Fruit fly (Drosophila melanogaster) whole organism, embryonic: Measurements from ENCODE around the gene Arpc1.

Experiments
- Bgb ChIP-seq: fragments of 200-800 bp; sonication (Bioruptor generic); IDR thresholded peaks from 2 replicates; pipeline ENCODE4 v1.3.6; 2022; ENCODE audit warnings: missing biosample characterization, missing genetic modification characterization; ENCODE audit not compliant: partially characterized antibody
- Blimp-1 ChIP-seq: fragments of 200-800 bp; sonication (Bioruptor generic); optimal IDR thresholded peaks from 3 replicates; lab custom pipeline; 2018; ENCODE audit warnings: missing biosample characterization, missing genetic modification characterization, mild to moderate bottlenecking, moderate library complexity, missing genetic modification reagents
- CG10147 ChIP-seq: fragments of 200-800 bp; sonication (Bioruptor generic); optimal IDR thresholded peaks from 2 replicates; lab custom pipeline; 2019; ENCODE audit warnings: missing biosample characterization, mild to moderate bottlenecking, missing genetic modification characterization, moderate library complexity
- CG10209 ChIP-seq: fragments of 200-800 bp; sonication (Bioruptor generic); optimal IDR thresholded peaks from 3 replicates; lab custom pipeline; 2017; ENCODE audit warnings: missing biosample characterization, mild to moderate bottlenecking, missing genetic modification characterization, missing genetic modification reagents
- CG1024 ChIP-seq: fragments of 200-800 bp; sonication (Bioruptor generic); IDR thresholded peaks from 2 replicates; pipeline ENCODE4 v1.3.6; 2022; ENCODE audit warnings: missing biosample characterization, missing genetic modification characterization
- CG10267 ChIP-seq: fragments of 200-800 bp; sonication (Bioruptor generic); optimal IDR thresholded peaks from 2 replicates; lab custom pipeline; 2018; ENCODE audit warnings: missing biosample characterization, mild to moderate bottlenecking, missing genetic modification characterization, moderate library complexity
- CG11398 ChIP-seq: fragments of 200-800 bp; sonication (Bioruptor generic); optimal IDR thresholded peaks from 2 replicates; lab custom pipeline; 2016; ENCODE audit warnings: missing biosample characterization, missing genetic modification characterization
- CG14441 ChIP-seq: fragments of 200-800 bp; sonication (Bioruptor generic); IDR thresholded peaks from 2 replicates; pipeline ENCODE4 v1.3.6; 2022; ENCODE audit warnings: missing biosample characterization, missing genetic modification characterization
- CG14860 ChIP-seq: fragments of 200-800 bp; sonication (Bioruptor generic); IDR thresholded peaks from 3 replicates; pipeline ENCODE4 v1.3.6; 2022; ENCODE audit warnings: missing biosample characterization, missing genetic modification characterization; ENCODE audit not compliant: partially characterized antibody
- CG17186 ChIP-seq: fragments of 200-800 bp; sonication (Bioruptor generic); optimal IDR thresholded peaks from 3 replicates; lab custom pipeline; 2017; ENCODE audit warnings: missing biosample characterization, missing genetic modification reagents, missing genetic modification characterization
- CG17829 ChIP-seq: fragments of 200-800 bp; optimal IDR thresholded peaks from 2 replicates; lab custom pipeline; 2019; ENCODE audit warnings: missing biosample characterization, mild to moderate bottlenecking, missing genetic modification characterization, moderate library complexity
- CG17912 ChIP-seq: fragments of 200-800 bp; sonication (Bioruptor generic); optimal IDR thresholded peaks from 2 replicates; lab custom pipeline; 2018; ENCODE audit warnings: missing biosample characterization, mild to moderate bottlenecking, missing genetic modification characterization
- CG18476 ChIP-seq: fragments of 200-800 bp; sonication (Bioruptor generic); optimal IDR thresholded peaks from 2 replicates; lab custom pipeline; 2016; ENCODE audit warnings: missing biosample characterization, mild to moderate bottlenecking, missing genetic modification characterization
- CG34422 ChIP-seq: fragments of 200-800 bp; sonication (Bioruptor generic); IDR thresholded peaks from 3 replicates; pipeline ENCODE4 v1.3.6; 2022; ENCODE audit warnings: missing biosample characterization, missing genetic modification characterization
- CG42726 ChIP-seq: fragments of 200-800 bp; sonication (Bioruptor generic); IDR thresholded peaks from 2 replicates; pipeline ENCODE4 v1.3.6; 2022; ENCODE audit warnings: missing biosample characterization, missing genetic modification characterization; ENCODE audit not compliant: partially characterized antibody
- CG4707 ChIP-seq: fragments of 200-800 bp; sonication (Bioruptor generic); optimal IDR thresholded peaks from 2 replicates; lab custom pipeline; 2018; ENCODE audit warnings: missing biosample characterization, mild to moderate bottlenecking, missing genetic modification characterization, moderate library complexity
- CG6765 ChIP-seq: fragments of 200-800 bp; sonication (Bioruptor generic); optimal IDR thresholded peaks from 3 replicates; lab custom pipeline; 2017; ENCODE audit warnings: missing biosample characterization, mild to moderate bottlenecking, missing genetic modification characterization
- CG6813 ChIP-seq: fragments of 200-800 bp; sonication (Bioruptor generic); optimal IDR thresholded peaks from 2 replicates; lab custom pipeline; 2017; ENCODE audit warnings: missing biosample characterization, missing genetic modification characterization, mild to moderate bottlenecking, moderate library complexity, missing genetic modification reagents
- CG8765 ChIP-seq: fragments of 200-800 bp; sonication (Bioruptor generic); IDR thresholded peaks from 2 replicates; pipeline ENCODE4 v1.3.6; 2022; ENCODE audit warnings: missing biosample characterization, missing genetic modification characterization
- CG8924 ChIP-seq: fragments of 200-800 bp; optimal IDR thresholded peaks from 3 replicates; lab custom pipeline; 2019; ENCODE audit warnings: missing biosample characterization, mild to moderate bottlenecking, missing genetic modification characterization, moderate library complexity
- Fer2 ChIP-seq: fragments of 200-800 bp; sonication (Bioruptor generic); optimal IDR thresholded peaks from 2 replicates; lab custom pipeline; 2018; ENCODE audit warnings: missing biosample characterization, mild to moderate bottlenecking, missing genetic modification characterization, moderate library complexity
- Gug ChIP-seq: fragments of 200-800 bp; sonication (Bioruptor generic); IDR thresholded peaks from 4 replicates; pipeline ENCODE4 v1.3.6; 2022; ENCODE audit warnings: missing biosample characterization, missing genetic modification characterization
- H15 ChIP-seq: fragments of 200-800 bp; sonication (Bioruptor generic); IDR thresholded peaks from 3 replicates; pipeline ENCODE4 v1.3.6; 2022; ENCODE audit warnings: missing biosample characterization, missing genetic modification characterization
- Hey ChIP-seq: fragments of 200-800 bp; sonication (Bioruptor generic); optimal IDR thresholded peaks from 3 replicates; lab custom pipeline; 2018; ENCODE audit warnings: missing biosample characterization, mild to moderate bottlenecking, missing genetic modification characterization
- HmgZ ChIP-seq: fragments of 200-800 bp; sonication (Bioruptor generic); optimal IDR thresholded peaks from 2 replicates; lab custom pipeline; 2018; ENCODE audit warnings: missing biosample characterization, mild to moderate bottlenecking, missing genetic modification characterization
- MESR4 ChIP-seq: fragments of 200-800 bp; sonication (Bioruptor generic); optimal IDR thresholded peaks from 2 replicates; lab custom pipeline; 2018; ENCODE audit warnings: missing biosample characterization, mild to moderate bottlenecking, missing genetic modification characterization, moderate library complexity
- NfI ChIP-seq: fragments of 200-800 bp; sonication (Bioruptor generic); optimal IDR thresholded peaks from 3 replicates; lab custom pipeline; 2018; ENCODE audit warnings: missing biosample characterization, mild to moderate bottlenecking, missing genetic modification characterization, moderate library complexity
- Oaz ChIP-seq: fragments of 200-800 bp; sonication (Bioruptor generic); IDR thresholded peaks from 2 replicates; pipeline ENCODE4 v1.3.6; 2022; ENCODE audit warnings: missing biosample characterization, missing genetic modification characterization
- Optix ChIP-seq: fragments of 200-800 bp; sonication (Bioruptor generic); IDR thresholded peaks from 3 replicates; pipeline ENCODE4 v1.3.6; 2022; ENCODE audit warnings: missing biosample characterization, missing genetic modification characterization
- Side ChIP-seq: fragments of 200-800 bp; sonication (Bioruptor generic); optimal IDR thresholded peaks from 2 replicates; lab custom pipeline; 2016; ENCODE audit warnings: missing biosample characterization, missing genetic modification characterization
- Taf1 ChIP-seq: fragments of 200-800 bp; sonication (Bioruptor generic); IDR thresholded peaks from 2 replicates; pipeline ENCODE4 v1.3.6; 2022; ENCODE audit warnings: missing biosample characterization, missing genetic modification characterization
- ase ChIP-seq: fragments of 200-800 bp; sonication (Bioruptor generic); IDR thresholded peaks from 3 replicates; pipeline ENCODE4 v1.3.6; 2022; ENCODE audit warnings: missing biosample characterization, missing genetic modification characterization
- chm ChIP-seq: fragments of 200-800 bp; sonication (Bioruptor generic); IDR thresholded peaks from 2 replicates; pipeline ENCODE4 v1.3.6; 2022; ENCODE audit warnings: missing biosample characterization, missing genetic modification characterization
- emc ChIP-seq: fragments of 200-800 bp; sonication (Bioruptor generic); optimal IDR thresholded peaks from 2 replicates; lab custom pipeline; 2016; ENCODE audit warnings: missing biosample characterization, missing genetic modification characterization
- eve ChIP-seq, 2 experiments: fragments of >200 bp; optimal IDR thresholded peaks; 2 replicates each; lab custom pipeline; 2017; ENCODE audit warnings: missing biosample characterization in 2 of 2, missing genetic modification characterization in 2 of 2
- lilli ChIP-seq: fragments of 200-800 bp; sonication (Bioruptor generic); optimal IDR thresholded peaks from 3 replicates; lab custom pipeline; 2016; ENCODE audit warnings: missing biosample characterization, missing genetic modification characterization
- luna ChIP-seq: fragments of 200-800 bp; sonication (Bioruptor generic); optimal IDR thresholded peaks from 2 replicates; lab custom pipeline; 2016; ENCODE audit warnings: missing biosample characterization, missing genetic modification characterization
- oc ChIP-seq: fragments of 200-800 bp; sonication (Bioruptor generic); optimal IDR thresholded peaks from 2 replicates; lab custom pipeline; 2018; ENCODE audit warnings: missing biosample characterization, mild to moderate bottlenecking, missing genetic modification characterization, moderate library complexity
- pb ChIP-seq: fragments of 200-800 bp; sonication (Bioruptor generic); optimal IDR thresholded peaks from 3 replicates; lab custom pipeline; 2016; ENCODE audit warnings: missing biosample characterization, missing genetic modification characterization
- sens-2 ChIP-seq: fragments of 200-800 bp; sonication (Bioruptor generic); IDR thresholded peaks from 2 replicates; pipeline ENCODE4 v1.3.6; 2022; ENCODE audit warnings: missing biosample characterization, missing genetic modification characterization
- sima ChIP-seq: fragments of 200-800 bp; sonication (Bioruptor generic); optimal IDR thresholded peaks from 2 replicates; lab custom pipeline; 2016; ENCODE audit warnings: missing biosample characterization, missing genetic modification characterization
- slou ChIP-seq: fragments of 200-800 bp; sonication (Bioruptor generic); optimal IDR thresholded peaks from 3 replicates; lab custom pipeline; 2016; ENCODE audit warnings: missing biosample characterization, missing genetic modification characterization
- stwl ChIP-seq: fragments of 200-800 bp; sonication (Bioruptor generic); optimal IDR thresholded peaks from 3 replicates; lab custom pipeline; 2018; ENCODE audit warnings: missing biosample characterization, mild to moderate bottlenecking, missing genetic modification characterization, moderate library complexity
- trem ChIP-seq: fragments of 200-800 bp; optimal IDR thresholded peaks from 3 replicates; lab custom pipeline; 2019; ENCODE audit warnings: missing biosample characterization, mild to moderate bottlenecking, missing genetic modification characterization, moderate library complexity
- zfh2 ChIP-seq: fragments of 200-800 bp; sonication (Bioruptor generic); optimal IDR thresholded peaks from 2 replicates; lab custom pipeline; 2016; ENCODE audit warnings: missing biosample characterization, missing genetic modification characterization

Arpc1 gene

dm6 chr2L:13783264-13784154 is 46.0 kb downstream of the Arpc1 start, which contains the start of gene Eato (continued):
- TF ChIP-seq CG6813 (GFP tag; lab: Kevin White, UChicago), result no peak
- peak; percentile 9 for TF ChIP-seq CG10267 (tag; lab: Kevin White, UChicago)
- TF ChIP-seq CG10209, result no peak
- TF ChIP-seq emc (GFP tag; lab: Kevin White, UChicago), result no peak
- no peak for TF ChIP-seq sens-2 (GFP tag; lab: Robert Waterston, UW)
- TF ChIP-seq CG34422 (GFP tag; lab: Robert Waterston, UW), result 0 out of 3 replicates have a peak, but pooled peaks have one; percentile 26
- TF ChIP-seq CG18476, result no peak
- peak; percentile 11; the same call in 1 of the 4 replicates for TF ChIP-seq Gug
- peak; percentile 40 for TF ChIP-seq stwl (tag; lab: Kevin White, UChicago)
- TF ChIP-seq CG42726 (GFP tag; lab: Robert Waterston, UW), result no peak
- TF ChIP-seq Blimp-1 (GFP tag; lab: Kevin White, UChicago), result no peak
- no peak for TF ChIP-seq oc (tag; lab: Kevin White, UChicago)
- TF ChIP-seq lilli (GFP tag; lab: Kevin White, UChicago), result peak; percentile 42
- peak; percentile 12; the same call in 1 of the 2 replicates for TF ChIP-seq CG14441 (GFP tag; lab: Robert Waterston, UW)

DNA sequence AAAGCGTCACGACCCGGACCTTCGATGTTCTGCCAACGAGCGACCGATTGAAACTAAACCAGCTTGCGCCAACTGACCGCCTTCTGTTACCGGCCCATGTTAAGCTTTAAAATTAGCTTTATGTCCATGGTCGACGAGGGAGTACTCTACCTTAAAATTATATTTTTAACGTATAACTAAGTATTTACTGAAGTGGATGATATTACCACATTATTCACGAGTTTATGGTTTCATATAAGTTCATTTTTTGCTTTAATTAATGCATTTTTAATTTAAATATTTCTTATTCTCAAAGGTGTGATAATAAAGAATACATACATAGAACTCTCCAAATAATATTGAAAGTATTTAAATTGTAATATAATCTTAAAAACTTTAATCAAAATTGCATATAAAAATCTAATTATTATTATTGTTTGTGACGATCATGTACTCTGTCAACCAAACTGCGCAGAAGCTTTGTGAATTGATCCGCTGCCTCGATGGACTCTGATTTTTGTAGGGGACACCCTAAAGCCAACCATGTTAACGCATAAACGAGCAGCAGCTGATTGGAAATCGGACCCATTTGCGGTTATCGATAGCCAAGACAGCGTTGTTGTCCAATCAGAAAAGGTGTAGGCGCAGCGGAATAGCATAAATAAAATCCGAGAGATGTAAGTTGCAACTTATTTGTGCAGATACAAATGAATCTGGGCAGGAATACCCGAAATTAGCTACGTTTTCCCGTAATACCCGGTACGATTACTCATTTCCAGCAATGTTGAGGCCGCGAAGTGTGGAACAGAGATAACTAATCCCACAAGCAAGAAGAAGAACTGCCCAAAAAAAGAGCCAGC is 49.2 kb downstream of the Arpc1 start, which contains the start of the genes CG9008 and p38b:
Gene CG9008 (minus strand): TSS at position 57 of the 839 bp plus-strand sequence.
Gene p38b (plus strand): TSS at position 581 of the 839 bp plus-strand sequence.
- TF ChIP-seq Taf1 (no peak), HmgZ (tag; lab: Kevin White, UChicago) (peak; percentile 44), CG8924 (tag; lab: Kevin White, UChicago) (peak; percentile 93), CG8765 (GFP tag; lab: Robert Waterston, UW) (no peak), Hey (peak; percentile 5), Bgb (GFP tag; lab: Robert Waterston, UW) (peak; percentile 57), CG17829 (tag; lab: Kevin White, UChicago) (peak; percentile 88), Fer2 (peak; percentile 69), luna (no peak), NfI (GFP tag; lab: Kevin White, UChicago) (peak; percentile 71), CG6765 (GFP tag; lab: Kevin White, UChicago) (peak; percentile 75), CG4707 (no peak), slou (peak; percentile 66), Optix (GFP tag; lab: Robert Waterston, UW) (no peak), CG17912 (GFP tag; lab: Kevin White, UChicago) (no peak), Oaz (GFP tag; lab: Robert Waterston, UW) (0 out of 2 replicates have a peak, but pooled peaks have one; percentile 25), CG11398 (GFP tag; lab: Kevin White, UChicago) (no peak), trem (tag; lab: Kevin White, UChicago) (peak; percentile 53), CG1024 (GFP tag; lab: Robert Waterston, UW) (no peak), ase (no peak; the same call in 2 of the 3 replicates), CG10147 (GFP tag; lab: Kevin White, UChicago) (peak; percentile 88), CG17186 (GFP tag; lab: Kevin White, UChicago) (peak; percentile 55), H15 (GFP tag; lab: Robert Waterston, UW) (0 out of 3 replicates have a peak, but pooled peaks have one; percentile 49), MESR4 (GFP tag; lab: Kevin White, UChicago) (peak; percentile 70), zfh2 (GFP tag; lab: Kevin White, UChicago) (peak; percentile 41), CG10267 (tag; lab: Kevin White, UChicago) (peak; percentile 82), chm (GFP tag; lab: Robert Waterston, UW) (no peak), CG14860 (no peak), Side (no peak), eve (GFP tag; optimal IDR thresholded peaks at IDR 0.05; lab: Kevin White, UChicago) (no peak), pb (no peak), sima (no peak)
